Fruit fly (Drosophila melanogaster): Measurements from ENCODE around the gene Ptp61F.

The Ptp61F gene

dm6 chr3L:1488592-1489183 is 13.6 kb upstream of the Ptp61F start (continued):
- TF ChIP-seq Xbp1 (GFP tag; optimal IDR thresholded peaks at IDR 0.05) (no peak), Pdp1 (GFP tag; optimal IDR thresholded peaks at IDR 0.05) (no peak), Chrac-16 (GFP tag; optimal IDR thresholded peaks at IDR 0.05) (no peak), ham (GFP tag; IDR thresholded peaks at IDR 0.05) (no peak), ase (GFP tag; IDR thresholded peaks at IDR 0.05) (no peak), cad (GFP tag; optimal IDR thresholded peaks at IDR 0.05) (no peak), cato (GFP tag; optimal IDR thresholded peaks at IDR 0.05; ENCODE audit: borderline replicate concordance) (no peak), Hr51 (GFP tag; optimal IDR thresholded peaks at IDR 0.05) (no peak), Oli (tag; optimal IDR thresholded peaks at IDR 0.05) (no peak), CTCF (GFP tag; optimal IDR thresholded peaks at IDR 0.05) (peak; percentile 92), CG4360 (GFP tag; IDR thresholded peaks at IDR 0.05) (no peak), phol (tag; optimal IDR thresholded peaks at IDR 0.05) (no peak), gem (tag; optimal IDR thresholded peaks at IDR 0.05) (no peak), CG9876 (GFP tag; optimal IDR thresholded peaks at IDR 0.05) (no peak), eyg (GFP tag; optimal IDR thresholded peaks at IDR 0.05) (no peak), YL-1 (GFP tag; optimal IDR thresholded peaks at IDR 0.05) (no peak), abd-A (tag; optimal IDR thresholded peaks at IDR 0.05) (no peak), emc (GFP tag; optimal IDR thresholded peaks at IDR 0.05) (no peak), odd (GFP tag; optimal IDR thresholded peaks at IDR 0.05) (no peak), PHDP (tag; optimal IDR thresholded peaks at IDR 0.05) (peak; percentile 14), maf-S (GFP tag; optimal IDR thresholded peaks at IDR 0.05) (no peak), Sin3A (optimal IDR thresholded peaks at IDR 0.05) (no peak), gsb-n (tag; optimal IDR thresholded peaks at IDR 0.05) (no peak), CG3847 (GFP tag; IDR thresholded peaks at IDR 0.05) (no peak), CG12155 (GFP tag; optimal IDR thresholded peaks at IDR 0.05) (no peak), CG14710 (tag; optimal IDR thresholded peaks at IDR 0.05) (no peak), zfh1 (GFP tag; IDR thresholded peaks at IDR 0.05) (no peak), Mrtf (GFP tag; IDR thresholded peaks at IDR 0.05) (no peak), ap (GFP tag; IDR thresholded peaks at IDR 0.05) (no peak), NFAT (GFP tag; IDR thresholded peaks at IDR 0.05) (no peak), TFAM (GFP tag; optimal IDR thresholded peaks at IDR 0.05) (no peak), CG8281 (tag; optimal IDR thresholded peaks at IDR 0.05) (no peak), nau (GFP tag; optimal IDR thresholded peaks at IDR 0.05) (no peak), CG9437 (GFP tag; optimal IDR thresholded peaks at IDR 0.05) (no peak), Bteb2 (GFP tag; optimal IDR thresholded peaks at IDR 0.05) (no peak), cas (GFP tag; IDR thresholded peaks at IDR 0.05) (no peak), bsh (GFP tag; optimal IDR thresholded peaks at IDR 0.05) (no peak), Rx (GFP tag; IDR thresholded peaks at IDR 0.05) (no peak), CG16813 (GFP tag; IDR thresholded peaks at IDR 0.05; ENCODE audit: partially characterized antibody) (peak; percentile 63), Hmx (GFP tag; optimal IDR thresholded peaks at IDR 0.05) (no peak), Nf-YB (GFP tag; optimal IDR thresholded peaks at IDR 0.05) (no peak), CG4404 (GFP tag; IDR thresholded peaks at IDR 0.05) (no peak), tup (GFP tag; optimal IDR thresholded peaks at IDR 0.05) (no peak), lov (optimal IDR thresholded peaks at IDR 0.05) (no peak), lov (GFP tag; IDR thresholded peaks at IDR 0.05) (no peak), CG4854 (GFP tag; optimal IDR thresholded peaks at IDR 0.05) (no peak), Doc3 (GFP tag; IDR thresholded peaks at IDR 0.05; ENCODE audit: partially characterized antibody) (0 out of 3 replicates have a peak, but pooled peaks have one; percentile 43), CG7357 (GFP tag; IDR thresholded peaks at IDR 0.05) (no peak), CG10543 (GFP tag; optimal IDR thresholded peaks at IDR 0.05) (no peak), dysf (GFP tag; IDR thresholded peaks at IDR 0.05) (no peak), sd (tag; optimal IDR thresholded peaks at IDR 0.05) (peak; percentile 88), CG4707 (GFP tag; optimal IDR thresholded peaks at IDR 0.05) (peak; percentile 95)

All from whole organism, embryonic.